Worm (Caenorhabditis elegans): Measurements from ENCODE around the gene gln-5.
A peak's percentile ranks its signal among the peaks of the same experiment; 100 is the strongest.

Gene gln-5

ce11 chrIV:17259310-17259709, 14.1 kb downstream of the gln-5 start, which contains the start of gene phyh-1:
phyh-1 (minus strand) TSS chrIV:17259410.
- TF ChIP-seq nhr-237 (tag; optimal IDR thresholded peaks at IDR 0.05) (no peak), elt-1 (tag; optimal IDR thresholded peaks at IDR 0.05; ENCODE audit: borderline replicate concordance, insufficient read depth) (no peak), cnd-1 (tag; optimal IDR thresholded peaks at IDR 0.05) (no peak), blmp-1 (tag; optimal IDR thresholded peaks at IDR 0.05) (no peak), flh-1 (GFP tag; optimal IDR thresholded peaks at IDR 0.05) (no peak)

ce11 chrIV:17258824-17259223, 14.6 kb downstream of the gln-5 start:
- TF ChIP-seq nhr-2 (tag; optimal IDR thresholded peaks at IDR 0.05) (no peak), snpc-4 (tag; optimal IDR thresholded peaks at IDR 0.05) (no peak), lin-13 (tag; optimal IDR thresholded peaks at IDR 0.05) (no peak), ces-1 (GFP tag; optimal IDR thresholded peaks at IDR 0.05) (no peak), sem-2 (GFP tag; optimal IDR thresholded peaks at IDR 0.05) (no peak), lsy-2 (tag; optimal IDR thresholded peaks at IDR 0.05) (no peak), elt-3 (tag; optimal IDR thresholded peaks at IDR 0.05) (no peak), hlh-1 (tag; optimal IDR thresholded peaks at IDR 0.05) (no peak), unc-120 (tag; optimal IDR thresholded peaks at IDR 0.05; ENCODE audit: poor library complexity, severe bottlenecking) (no peak)

- no peak for TF ChIP-seq zip-8 (tag; optimal IDR thresholded peaks at IDR 0.05)
- no peak for TF ChIP-seq nhr-2 (tag; optimal IDR thresholded peaks at IDR 0.05)
- no peak for TF ChIP-seq lin-13 (tag; optimal IDR thresholded peaks at IDR 0.05)
- no peak for TF ChIP-seq nhr-28 (tag; optimal IDR thresholded peaks at IDR 0.05)
- TF ChIP-seq pha-4 (tag; optimal IDR thresholded peaks at IDR 0.05), result no peak
- TF ChIP-seq nhr-12 (tag; optimal IDR thresholded peaks at IDR 0.05), result no peak
- TF ChIP-seq unc-62 (GFP tag; optimal IDR thresholded peaks at IDR 0.05), result no peak
- no peak for TF ChIP-seq blmp-1 (tag; optimal IDR thresholded peaks at IDR 0.05)
- TF ChIP-seq lin-32 (GFP tag; optimal IDR thresholded peaks at IDR 0.05), result no peak
- TF ChIP-seq lsy-2 (tag; optimal IDR thresholded peaks at IDR 0.05), result no peak
- TF ChIP-seq elt-3 (tag; optimal IDR thresholded peaks at IDR 0.05), result no peak
- no peak for TF ChIP-seq flh-1 (GFP tag; optimal IDR thresholded peaks at IDR 0.05)
- TF ChIP-seq ces-1 (GFP tag; optimal IDR thresholded peaks at IDR 0.05), result no peak
- TF ChIP-seq ceh-39 (tag; optimal IDR thresholded peaks at IDR 0.05), result no peak
- TF ChIP-seq nhr-76 (tag; optimal IDR thresholded peaks at IDR 0.05), result no peak
These were observed 18.5 kb downstream of the gln-5 start, which contains the start of gene gtf-2E1 for ce11 chrIV:17255001-17255400. gtf-2E1 (plus strand) TSS chrIV:17255301.

ce11 chrIV:17253435-17253834, 20.0 kb downstream of the gln-5 start:
- TF ChIP-seq ces-1 (GFP tag; optimal IDR thresholded peaks at IDR 0.05) (no peak), nhr-76 (tag; optimal IDR thresholded peaks at IDR 0.05) (no peak), lin-32 (GFP tag; optimal IDR thresholded peaks at IDR 0.05) (no peak), lsy-2 (tag; optimal IDR thresholded peaks at IDR 0.05) (no peak)

ce11 chrIV:17249691-17250181, 23.7 kb downstream of the gln-5 start, which contains the start of gene eelo-2:
eelo-2 (plus strand) TSS chrIV:17250131.
- peak; percentile 99 for TF ChIP-seq lin-13 (tag; optimal IDR thresholded peaks at IDR 0.05)
- TF ChIP-seq unc-120 (tag; optimal IDR thresholded peaks at IDR 0.05; ENCODE audit: poor library complexity, severe bottlenecking), result peak; percentile 17
- no peak for TF ChIP-seq nhr-12 (tag; optimal IDR thresholded peaks at IDR 0.05)
- TF ChIP-seq ham-2 (GFP tag; optimal IDR thresholded peaks at IDR 0.05), result no peak
- no peak for TF ChIP-seq tbx-8 (GFP tag; optimal IDR thresholded peaks at IDR 0.05)
- peak; percentile 73 for TF ChIP-seq M03D4.4 (tag; optimal IDR thresholded peaks at IDR 0.05)
- no peak for TF ChIP-seq elt-3 (tag; optimal IDR thresholded peaks at IDR 0.05)
- no peak for TF ChIP-seq zip-8 (tag; optimal IDR thresholded peaks at IDR 0.05)
- TF ChIP-seq nhr-76 (tag; optimal IDR thresholded peaks at IDR 0.05), result no peak
- no peak for TF ChIP-seq snpc-4 (tag; optimal IDR thresholded peaks at IDR 0.05)
- no peak for TF ChIP-seq flh-1 (GFP tag; optimal IDR thresholded peaks at IDR 0.05)
- TF ChIP-seq cnd-1 (tag; optimal IDR thresholded peaks at IDR 0.05), result peak; percentile 81
- TF ChIP-seq ceh-43 (GFP tag; optimal IDR thresholded peaks at IDR 0.05), result peak; percentile 48
- no peak for TF ChIP-seq sem-2 (GFP tag; optimal IDR thresholded peaks at IDR 0.05)
- TF ChIP-seq mep-1 (tag; optimal IDR thresholded peaks at IDR 0.05), result peak; percentile 98
- TF ChIP-seq mab-5 (tag; optimal IDR thresholded peaks at IDR 0.05), result peak; percentile 78
- TF ChIP-seq elt-1 (tag; optimal IDR thresholded peaks at IDR 0.05; ENCODE audit: borderline replicate concordance, insufficient read depth), result peak; percentile 46
- TF ChIP-seq sptf-1 (tag; optimal IDR thresholded peaks at IDR 0.05), result peak; percentile 90
- TF ChIP-seq ceh-39 (tag; optimal IDR thresholded peaks at IDR 0.05), result peak; percentile 80
- TF ChIP-seq lsy-2 (tag; optimal IDR thresholded peaks at IDR 0.05), result peak; percentile 91
- TF ChIP-seq ztf-11 (tag; optimal IDR thresholded peaks at IDR 0.05), result peak; percentile 79
- TF ChIP-seq blmp-1 (tag; optimal IDR thresholded peaks at IDR 0.05), result no peak
- no peak for TF ChIP-seq lin-32 (GFP tag; optimal IDR thresholded peaks at IDR 0.05)
- TF ChIP-seq mls-2 (tag; optimal IDR thresholded peaks at IDR 0.05), result peak; percentile 72
- TF ChIP-seq nhr-2 (tag; optimal IDR thresholded peaks at IDR 0.05), result peak; percentile 60
- TF ChIP-seq bed-3 (GFP tag; optimal IDR thresholded peaks at IDR 0.05), result no peak
- TF ChIP-seq unc-62 (GFP tag; optimal IDR thresholded peaks at IDR 0.05), result peak; percentile 71
- peak; percentile 81 for TF ChIP-seq drap-1 (GFP tag; optimal IDR thresholded peaks at IDR 0.05)
- peak; percentile 78 for TF ChIP-seq ces-1 (GFP tag; optimal IDR thresholded peaks at IDR 0.05)
- no peak for TF ChIP-seq ceh-83 (GFP tag; optimal IDR thresholded peaks at IDR 0.05)
- peak; percentile 73 for TF ChIP-seq hlh-1 (tag; optimal IDR thresholded peaks at IDR 0.05)
- TF ChIP-seq pha-4 (tag; optimal IDR thresholded peaks at IDR 0.05), result peak; percentile 99
- peak; percentile 19 for TF ChIP-seq unc-39 (tag; optimal IDR thresholded peaks at IDR 0.05)
- no peak for TF ChIP-seq nhr-28 (tag; optimal IDR thresholded peaks at IDR 0.05)
- peak; percentile 97 for TF ChIP-seq nhr-237 (tag; optimal IDR thresholded peaks at IDR 0.05)

Measured in whole organism, mixed stage, embryonic.